Worm (Caenorhabditis elegans): Measurements from ENCODE around the gene ceh-57.

ce11 chrII:10360487-10360886 is 6.6 kb downstream of the ceh-57 start, which contains the start of gene C07E3.4:
- no peak for TF ChIP-seq jun-1 (tag; optimal IDR thresholded peaks at IDR 0.05)
- no peak for TF ChIP-seq nhr-28 (tag; optimal IDR thresholded peaks at IDR 0.05)
